Worm (Caenorhabditis elegans) whole organism, L3 larva: Measurements from ENCODE around the gene dcaf-1.

Experiments
- R02D3.7 ChIP-seq: fragments of 150-350 bp; optimal IDR thresholded peaks from 2 replicates; lab custom pipeline; 2014; ENCODE audit warnings: missing biosample characterization, missing genetic modification characterization
- ZK546.5 ChIP-seq: sonication (generic microtip); optimal IDR thresholded peaks from 2 replicates; lab custom pipeline; 2017; ENCODE audit warnings: missing biosample characterization, missing genetic modification characterization
- aly-2 ChIP-seq: fragments of 150-350 bp; optimal IDR thresholded peaks from 2 replicates; lab custom pipeline; 2014; ENCODE audit warnings: missing biosample characterization, missing genetic modification characterization
- ama-1 ChIP-seq: fragments of 150-350 bp; optimal IDR thresholded peaks from 2 replicates; lab custom pipeline; 2018
- ceh-16 ChIP-seq: sonication (generic microtip); optimal IDR thresholded peaks from 2 replicates; lab custom pipeline; 2017; ENCODE audit warnings: missing biosample characterization, missing genetic modification characterization
- ceh-28 ChIP-seq: fragments of 150-350 bp; optimal IDR thresholded peaks from 2 replicates; lab custom pipeline; 2014; ENCODE audit warnings: missing biosample characterization, missing genetic modification reagents, missing genetic modification characterization
- ceh-9 ChIP-seq: sonication (generic microtip); optimal IDR thresholded peaks from 2 replicates; lab custom pipeline; 2018; ENCODE audit warnings: missing biosample characterization, missing genetic modification characterization
- egl-27 ChIP-seq: sonication (generic microtip); optimal IDR thresholded peaks from 4 replicates; lab custom pipeline; 2017; ENCODE audit warnings: missing biosample characterization, missing genetic modification reagents, missing genetic modification characterization
- egl-5 ChIP-seq: fragments of 150-350 bp; optimal IDR thresholded peaks from 2 replicates; lab custom pipeline; 2017; ENCODE audit warnings: missing biosample characterization, missing genetic modification reagents, missing genetic modification characterization, inconsistent platforms
- elt-1 ChIP-seq: fragments of 150-350 bp; optimal IDR thresholded peaks from 2 replicates; lab custom pipeline; 2014; ENCODE audit warnings: missing biosample characterization, missing genetic modification characterization
- elt-2 ChIP-seq: sonication (generic microtip); optimal IDR thresholded peaks from 2 replicates; lab custom pipeline; 2016; ENCODE audit warnings: missing genetic modification reagents, mild to moderate bottlenecking, missing genetic modification characterization, missing compliant biosample characterization
- elt-3 ChIP-seq, 3 experiments: fragments of 150-350 bp in 1 of 3; sonication (generic microtip) in 2 of 3; optimal IDR thresholded peaks; 2 replicates in 2 of 3; 4 replicates in 1 of 3; lab custom pipeline; 2014 to 2017; ENCODE audit warnings: missing biosample characterization in 3 of 3, missing genetic modification characterization in 3 of 3
- eor-1 ChIP-seq, 2 experiments: fragments of 150-350 bp; optimal IDR thresholded peaks; 2 replicates each; lab custom pipeline; 2014 to 2018; ENCODE audit warnings: missing biosample characterization in 2 of 2, missing genetic modification characterization in 2 of 2
- fkh-10 ChIP-seq: sonication (generic microtip); optimal IDR thresholded peaks from 2 replicates; lab custom pipeline; 2017; ENCODE audit warnings: missing biosample characterization, missing genetic modification reagents, missing genetic modification characterization
- fkh-2 ChIP-seq: fragments of 150-350 bp; optimal IDR thresholded peaks from 2 replicates; lab custom pipeline; 2014; ENCODE audit warnings: missing biosample characterization, missing genetic modification reagents, missing genetic modification characterization
- fos-1 ChIP-seq: fragments of 150-350 bp; optimal IDR thresholded peaks from 2 replicates; lab custom pipeline; 2014; ENCODE audit warnings: missing biosample characterization, missing genetic modification characterization
- jun-1 ChIP-seq: fragments of 150-350 bp; optimal IDR thresholded peaks from 2 replicates; lab custom pipeline; 2014; ENCODE audit warnings: missing biosample characterization, missing genetic modification reagents, missing genetic modification characterization
- lin-15B ChIP-seq: fragments of 150-350 bp; optimal IDR thresholded peaks from 2 replicates; lab custom pipeline; 2014; ENCODE audit warnings: missing biosample characterization, missing genetic modification characterization
- lin-39 ChIP-seq: fragments of 150-350 bp; optimal IDR thresholded peaks from 2 replicates; lab custom pipeline; 2018; ENCODE audit warnings: missing biosample characterization, missing genetic modification reagents, missing genetic modification characterization
- mdl-1 ChIP-seq: fragments of 150-350 bp; optimal IDR thresholded peaks from 2 replicates; lab custom pipeline; 2014; ENCODE audit warnings: missing biosample characterization, missing genetic modification characterization
- mml-1 ChIP-seq: fragments of 150-350 bp; sonication (generic microtip); optimal IDR thresholded peaks from 3 replicates; lab custom pipeline; 2014; ENCODE audit warnings: missing biosample characterization, missing genetic modification characterization
- nfya-1 ChIP-seq: sonication (generic microtip); optimal IDR thresholded peaks from 2 replicates; lab custom pipeline; 2017; ENCODE audit warnings: missing genetic modification characterization, mild to moderate bottlenecking, missing compliant biosample characterization, antibody characterized with exemption, moderate library complexity; ENCODE audit not compliant: insufficient read depth
- nhr-11 ChIP-seq: fragments of 150-350 bp; optimal IDR thresholded peaks from 2 replicates; lab custom pipeline; 2014; ENCODE audit warnings: missing biosample characterization, missing genetic modification characterization
- nhr-12 ChIP-seq: fragments of 150-350 bp; optimal IDR thresholded peaks from 2 replicates; lab custom pipeline; 2014; ENCODE audit warnings: missing biosample characterization, missing genetic modification characterization
- nhr-237 ChIP-seq: fragments of 150-350 bp; optimal IDR thresholded peaks from 2 replicates; lab custom pipeline; 2014; ENCODE audit warnings: missing biosample characterization, missing genetic modification characterization
- nhr-25 ChIP-seq: sonication (generic microtip); optimal IDR thresholded peaks from 2 replicates; lab custom pipeline; 2017; ENCODE audit warnings: missing biosample characterization, missing genetic modification characterization
- nhr-28 ChIP-seq: fragments of 150-350 bp; optimal IDR thresholded peaks from 2 replicates; lab custom pipeline; 2014; ENCODE audit warnings: missing biosample characterization, missing genetic modification characterization
- nhr-67 ChIP-seq: fragments of 150-350 bp; optimal IDR thresholded peaks from 2 replicates; lab custom pipeline; 2014; ENCODE audit warnings: missing biosample characterization, missing genetic modification characterization
- nhr-76 ChIP-seq: fragments of 150-350 bp; sonication (generic microtip); optimal IDR thresholded peaks from 5 replicates; lab custom pipeline; 2014; ENCODE audit warnings: missing biosample characterization, missing genetic modification characterization
- nhr-77 ChIP-seq: fragments of 150-350 bp; optimal IDR thresholded peaks from 2 replicates; lab custom pipeline; 2014; ENCODE audit warnings: missing biosample characterization, missing genetic modification characterization
- pha-4 ChIP-seq: fragments of 150-350 bp; optimal IDR thresholded peaks from 2 replicates; lab custom pipeline; 2014; ENCODE audit warnings: missing biosample characterization, missing genetic modification reagents, missing genetic modification characterization
- sea-2 ChIP-seq: fragments of 150-350 bp; sonication (generic microtip); optimal IDR thresholded peaks from 4 replicates; lab custom pipeline; 2014; ENCODE audit warnings: missing biosample characterization, missing genetic modification reagents, missing genetic modification characterization
- skn-1 ChIP-seq: fragments of 150-350 bp; optimal IDR thresholded peaks from 2 replicates; lab custom pipeline; 2014; ENCODE audit warnings: missing biosample characterization, missing genetic modification characterization
- snpc-4 ChIP-seq: fragments of 150-350 bp; optimal IDR thresholded peaks from 2 replicates; lab custom pipeline; 2014; ENCODE audit warnings: missing biosample characterization, missing genetic modification characterization
- tbx-2 ChIP-seq: sonication (generic microtip); optimal IDR thresholded peaks from 2 replicates; lab custom pipeline; 2016; ENCODE audit warnings: mild to moderate bottlenecking, missing genetic modification characterization, missing compliant biosample characterization
- unc-39 ChIP-seq: sonication (generic microtip); optimal IDR thresholded peaks from 4 replicates; lab custom pipeline; 2017; ENCODE audit warnings: missing biosample characterization, missing genetic modification characterization
- ztf-11 ChIP-seq: fragments of 150-350 bp; optimal IDR thresholded peaks from 2 replicates; lab custom pipeline; 2014; ENCODE audit warnings: missing biosample characterization, missing genetic modification characterization
- ztf-4 ChIP-seq: fragments of 150-350 bp; optimal IDR thresholded peaks from 2 replicates; lab custom pipeline; 2014; ENCODE audit warnings: missing biosample characterization, missing genetic modification characterization

The dcaf-1 gene

ce11 chrIV:9699062-9699461, 7.5 kb downstream of the dcaf-1 start:
- no peak for TF ChIP-seq nhr-76
- TF ChIP-seq pha-4 (tag; lab: Kevin White, UChicago), result peak; percentile 22
- TF ChIP-seq, all 47 proteins: peak for 1

- TF ChIP-seq ceh-28 (tag; lab: Kevin White, UChicago) (no peak), ceh-9 (tag; lab: Kevin White, UChicago) (no peak), nhr-28 (tag; lab: Kevin White, UChicago) (no peak), aly-2 (tag; lab: Kevin White, UChicago) (no peak), fos-1 (no peak), elt-3 (tag; optimal IDR thresholded peaks at IDR 0.05; lab: Kevin White, UChicago) (no peak), jun-1 (tag; lab: Kevin White, UChicago) (no peak), snpc-4 (no peak), elt-2 (tag; lab: Kevin White, UChicago) (no peak), fkh-2 (tag; lab: Kevin White, UChicago) (no peak), unc-39 (tag; lab: Kevin White, UChicago) (no peak), nhr-67 (tag; lab: Kevin White, UChicago) (no peak), nhr-77 (no peak), ztf-11 (tag; lab: Kevin White, UChicago) (no peak), mml-1 (tag; lab: Kevin White, UChicago) (no peak), ceh-16 (tag; lab: Kevin White, UChicago) (no peak), nhr-25 (tag; lab: Kevin White, UChicago) (no peak), ZK546.5 (tag; lab: Kevin White, UChicago) (no peak), nhr-76 (no peak)
Observed at ce11 chrIV:9697869-9698268, 8.7 kb downstream of the dcaf-1 start.

ce11 chrIV:9696513-9696912, 10.0 kb downstream of the dcaf-1 start:
- TF ChIP-seq R02D3.7 (tag; lab: Kevin White, UChicago), result no peak
- no peak for TF ChIP-seq snpc-4
- TF ChIP-seq ceh-16 (tag; lab: Kevin White, UChicago), result no peak
- TF ChIP-seq nhr-237 (tag; lab: Kevin White, UChicago), result no peak
- TF ChIP-seq fkh-10 (GFP tag; lab: Kevin White, UChicago), result no peak
- TF ChIP-seq ztf-4, result no peak
- no peak for TF ChIP-seq unc-39 (tag; lab: Kevin White, UChicago)
- TF ChIP-seq nhr-11, result no peak
- no peak for TF ChIP-seq ceh-28 (tag; lab: Kevin White, UChicago)
- TF ChIP-seq nfya-1 (tag; lab: Kevin White, UChicago), result no peak
- TF ChIP-seq lin-39 (tag; lab: Kevin White, UChicago), result no peak
- no peak for TF ChIP-seq nhr-77
- TF ChIP-seq elt-1, result no peak
- TF ChIP-seq pha-4 (tag; lab: Kevin White, UChicago), result no peak
- no peak for TF ChIP-seq jun-1 (tag; lab: Kevin White, UChicago)
- no peak for TF ChIP-seq fkh-2 (tag; lab: Kevin White, UChicago)

- TF ChIP-seq nhr-25 (tag; lab: Kevin White, UChicago) (no peak), R02D3.7 (tag; lab: Kevin White, UChicago) (no peak), nhr-11 (no peak), mdl-1 (tag; lab: Kevin White, UChicago) (no peak), tbx-2 (tag; lab: Kevin White, UChicago) (no peak), elt-2 (tag; lab: Kevin White, UChicago) (no peak), egl-5 (tag; lab: Kevin White, UChicago) (no peak), mml-1 (tag; lab: Kevin White, UChicago) (no peak), nhr-237 (tag; lab: Kevin White, UChicago) (no peak), ama-1 (no peak), lin-15B (tag; lab: Kevin White, UChicago) (no peak), nfya-1 (tag; lab: Kevin White, UChicago) (no peak), elt-3 (tag; optimal IDR thresholded peaks at IDR 0.05; lab: Kevin White, UChicago) (no peak), snpc-4 (no peak), skn-1 (tag; lab: Kevin White, UChicago) (no peak), ZK546.5 (tag; lab: Kevin White, UChicago) (no peak), nhr-28 (tag; lab: Kevin White, UChicago) (no peak)
Observed at ce11 chrIV:9692874-9693273, 13.6 kb downstream of the dcaf-1 start, which contains the start of gene twk-9. twk-9 (plus strand) TSS chrIV:9693174.

- TF ChIP-seq snpc-4 (no peak), elt-2 (tag; lab: Kevin White, UChicago) (no peak), nhr-12 (tag; lab: Kevin White, UChicago) (no peak), ZK546.5 (tag; lab: Kevin White, UChicago) (no peak), eor-1 (tag; optimal IDR thresholded peaks at IDR 0.05; lab: Kevin White, UChicago) (no peak), nfya-1 (tag; lab: Kevin White, UChicago) (no peak), R02D3.7 (tag; lab: Kevin White, UChicago) (no peak), ceh-28 (tag; lab: Kevin White, UChicago) (no peak), sea-2 (no peak), nhr-28 (tag; lab: Kevin White, UChicago) (no peak), elt-3 (tag; optimal IDR thresholded peaks at IDR 0.05; lab: Kevin White, UChicago) (no peak), skn-1 (tag; lab: Kevin White, UChicago) (no peak), mdl-1 (tag; lab: Kevin White, UChicago) (no peak), nhr-76 (no peak), egl-27 (tag; lab: Kevin White, UChicago) (no peak)
Observed at ce11 chrIV:9690644-9691043, 15.9 kb downstream of the dcaf-1 start, which contains the start of gene sdz-36. sdz-36 (plus strand) TSS chrIV:9690944.
